Worm (Caenorhabditis elegans) whole organism, midembryonic: ENCODE data around the gene ubq-2.

Source experiments
- cog-1 ChIP-seq: sonication (generic microtip); optimal IDR thresholded peaks from 2 replicates; lab custom pipeline; 2016; ENCODE audit warnings: missing genetic modification characterization, missing compliant biosample characterization
- flt-1 ChIP-seq: fragments of 200-800 bp; sonication (Bioruptor generic); IDR thresholded peaks from 2 replicates; pipeline ENCODE4 v1.3.6; 2022; ENCODE audit warnings: missing genetic modification characterization, missing compliant biosample characterization
- ref-1 ChIP-seq: fragments of 200-800 bp; sonication (Bioruptor generic); conservative IDR thresholded peaks from 2 replicates; pipeline ENCODE4 v1.3.6; 2022; ENCODE audit warnings: missing genetic modification reagents, missing genetic modification characterization, missing compliant biosample characterization
- ztf-23 ChIP-seq: fragments of 200-800 bp; sonication (Bioruptor generic); IDR thresholded peaks from 2 replicates; pipeline ENCODE4 v1.3.6; 2022; ENCODE audit warnings: missing genetic modification reagents, missing genetic modification characterization, missing compliant biosample characterization
- ztf-29 ChIP-seq: fragments of 200-800 bp; sonication (Bioruptor generic); IDR thresholded peaks from 2 replicates; pipeline ENCODE4 v1.3.6; 2022; ENCODE audit warnings: missing genetic modification reagents, missing genetic modification characterization, missing compliant biosample characterization

DNA sequence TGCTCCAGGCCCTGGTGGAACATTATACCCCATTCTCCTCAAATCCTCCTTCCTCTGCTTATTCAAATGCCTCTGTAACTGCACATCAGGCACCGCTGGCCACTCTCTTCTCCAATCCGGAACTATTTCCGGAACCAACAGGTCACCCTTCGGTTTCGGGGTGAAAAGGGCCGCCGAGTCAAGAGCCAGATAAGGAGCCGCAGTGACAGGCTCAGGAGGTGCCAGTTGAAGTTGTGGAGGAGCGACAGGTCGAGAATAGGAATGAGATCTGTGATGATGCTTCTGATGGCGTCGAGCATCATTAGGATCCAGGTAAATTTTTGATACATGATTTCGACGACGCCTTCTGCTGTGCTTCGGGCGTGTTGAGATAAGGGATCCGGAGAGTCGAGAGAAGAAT, 19.9 kb upstream of the ubq-2 start:
- TF ChIP-seq ztf-23 (GFP tag; lab: Robert Waterston, UW) (no peak), ztf-29 (GFP tag; lab: Robert Waterston, UW) (no peak), cog-1 (tag; lab: Kevin White, UChicago) (no peak), ref-1 (no peak), flt-1 (GFP tag; lab: Robert Waterston, UW) (no peak)
